Worm (Caenorhabditis elegans) whole organism, L4/young adult: Measurements from ENCODE around the gene ins-23.

ENCODE experiments used
- W03F9.2 ChIP-seq: fragments of 150-350 bp; optimal IDR thresholded peaks from 2 replicates; lab custom pipeline; 2014; ENCODE audit warnings: missing biosample characterization, missing genetic modification characterization
- dao-5 ChIP-seq: sonication (generic microtip); optimal IDR thresholded peaks from 2 replicates; lab custom pipeline; 2016; ENCODE audit warnings: missing genotype, missing genetic modification characterization, moderate library complexity, missing compliant biosample characterization
- him-1 ChIP-seq: sonication (generic microtip); optimal IDR thresholded peaks from 2 replicates; lab custom pipeline; 2016; ENCODE audit warnings: missing genotype, missing genetic modification reagents, missing genetic modification characterization, missing compliant biosample characterization

DNA sequence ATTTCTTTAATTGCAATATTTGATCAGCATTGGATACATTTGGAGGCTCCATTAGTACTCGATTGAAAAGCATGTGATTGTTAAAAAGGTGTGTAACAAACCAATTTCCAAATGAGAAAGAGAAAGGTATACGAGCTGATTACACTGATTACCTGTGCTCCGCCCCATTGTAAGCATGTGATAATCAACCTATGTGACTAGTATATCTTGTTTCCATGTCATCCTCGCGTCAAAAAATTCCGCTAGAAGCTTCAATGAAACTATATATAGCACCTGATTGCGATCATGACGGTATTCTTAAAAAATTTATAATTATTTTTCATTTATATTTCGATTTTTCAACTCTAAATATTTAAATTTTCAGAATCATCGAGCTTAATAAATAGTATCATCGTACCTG lies 2.5 kb downstream of the ins-23 start, which contains the start of gene M04D8.4:
- TF ChIP-seq him-1 (no peak), dao-5 (tag; lab: Kevin White, UChicago) (no peak), W03F9.2 (no peak)
